Worm (Caenorhabditis elegans): ENCODE results near the gene nos-1.
"Not testable (repeated sequence)": the region's sequence is repeated elsewhere in the genome, so short reads cannot be mapped to it uniquely, and the experiment has no call there.

The nos-1 gene

DNA sequence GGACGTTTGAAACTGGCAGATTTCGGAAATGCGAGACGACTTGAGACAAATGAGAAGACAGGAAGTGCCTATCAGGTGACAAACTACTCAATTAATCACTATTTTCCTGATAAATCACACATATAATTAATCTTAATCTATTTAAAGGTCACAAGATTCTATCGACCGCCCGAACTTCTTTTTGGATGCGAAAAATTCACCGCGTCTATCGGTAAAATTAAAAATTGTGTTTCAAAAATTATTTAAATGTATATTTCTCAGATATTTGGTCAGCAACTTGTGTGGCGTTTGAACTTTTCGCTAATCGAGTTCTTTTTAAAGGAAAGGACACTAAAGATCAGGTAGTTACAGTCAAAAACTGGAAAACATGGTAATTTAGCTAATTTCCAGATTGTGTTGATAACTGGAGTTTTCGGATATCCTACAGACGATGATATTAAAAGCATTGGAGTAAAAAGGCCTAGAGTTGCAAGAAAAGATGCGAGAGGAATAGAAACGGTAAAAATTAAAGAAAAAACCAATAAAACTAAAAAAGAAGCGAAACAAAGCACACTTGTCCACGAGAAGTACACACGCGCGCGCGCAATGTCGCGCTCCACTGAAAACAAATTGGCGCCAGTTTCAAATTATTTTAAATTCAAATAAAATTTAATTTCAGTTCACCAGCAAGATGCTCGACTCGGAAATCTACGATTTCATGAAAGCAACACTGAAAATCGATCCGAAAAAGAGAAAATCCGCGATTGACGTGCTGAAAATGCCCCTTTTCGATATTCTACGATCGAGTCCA, 4.5 kb downstream of the nos-1 start:
- TF ChIP-seq ref-1 (GFP tag; conservative IDR thresholded peaks at IDR 0.05), result no peak
- TF ChIP-seq klf-2 (GFP tag; conservative IDR thresholded peaks at IDR 0.05), result no peak
- no peak for TF ChIP-seq tab-1 (GFP tag; IDR thresholded peaks at IDR 0.05)
- TF ChIP-seq med-1 (GFP tag; optimal IDR thresholded peaks at IDR 0.05; ENCODE audit: insufficient read depth), result no peak
- TF ChIP-seq T22C8.4 (GFP tag; IDR thresholded peaks at IDR 0.05), result no peak
- TF ChIP-seq ztf-23 (GFP tag; IDR thresholded peaks at IDR 0.05), result no peak
- TF ChIP-seq flt-1 (GFP tag; IDR thresholded peaks at IDR 0.05), result no peak
- no peak for TF ChIP-seq ztf-29 (GFP tag; IDR thresholded peaks at IDR 0.05)
- TF ChIP-seq cog-1 (tag; optimal IDR thresholded peaks at IDR 0.05), result no peak

DNA sequence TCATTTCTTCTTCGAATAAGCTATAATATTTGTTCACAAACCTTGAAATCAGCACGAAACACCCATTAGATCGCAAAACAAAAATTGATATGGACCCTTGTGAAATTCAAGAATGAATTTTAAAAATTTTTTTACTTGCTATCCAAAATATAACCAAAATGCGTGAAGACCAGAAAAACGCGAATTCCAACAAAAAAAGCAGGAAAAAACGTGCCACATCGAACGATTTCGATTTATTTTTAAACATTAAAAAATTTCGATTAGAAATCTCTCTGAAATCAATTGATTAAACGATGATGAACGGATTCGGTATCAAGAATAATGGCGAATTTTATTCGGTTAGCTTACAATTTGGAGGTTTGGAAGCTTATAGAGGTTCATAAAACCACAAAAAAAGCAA, 5.6 kb downstream of the nos-1 start, which contains the start of the genes tceb-3 and gskl-1:
Gene tceb-3 (minus strand): TSS at position 101 of the 400 bp plus-strand sequence.
Gene gskl-1 (plus strand): TSS at position 243 of the 400 bp plus-strand sequence.
- TF ChIP-seq T22C8.4 (GFP tag; IDR thresholded peaks at IDR 0.05) (no peak), ztf-23 (GFP tag; IDR thresholded peaks at IDR 0.05) (no peak), klf-2 (GFP tag; conservative IDR thresholded peaks at IDR 0.05) (no peak), cog-1 (tag; optimal IDR thresholded peaks at IDR 0.05) (no peak), flt-1 (GFP tag; IDR thresholded peaks at IDR 0.05) (no peak), ref-1 (GFP tag; conservative IDR thresholded peaks at IDR 0.05) (no peak), tab-1 (GFP tag; IDR thresholded peaks at IDR 0.05) (no peak), ztf-29 (GFP tag; IDR thresholded peaks at IDR 0.05) (no peak)

DNA sequence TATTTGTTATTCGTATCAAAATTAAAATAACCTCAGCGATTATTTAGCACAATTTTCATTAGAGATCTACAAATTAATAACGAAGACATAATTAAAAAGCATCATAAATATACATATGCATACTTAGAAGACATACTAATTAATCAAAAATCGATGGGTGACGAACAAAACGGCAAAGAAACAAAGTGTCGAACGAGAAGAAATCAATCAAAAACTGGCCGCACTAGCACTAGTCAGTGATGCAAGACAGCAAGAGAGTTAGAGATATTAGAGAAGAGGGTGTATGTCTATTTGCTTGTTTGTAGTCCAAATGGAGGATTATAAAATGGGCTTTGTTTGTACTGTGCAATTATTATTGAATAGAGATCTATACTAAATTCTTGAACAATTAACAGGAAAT, 6.1 kb downstream of the nos-1 start:
- no peak for TF ChIP-seq cog-1 (tag; optimal IDR thresholded peaks at IDR 0.05)
- TF ChIP-seq klf-2 (GFP tag; conservative IDR thresholded peaks at IDR 0.05), result no peak
- no peak for TF ChIP-seq ztf-23 (GFP tag; IDR thresholded peaks at IDR 0.05)
- no peak for TF ChIP-seq T22C8.4 (GFP tag; IDR thresholded peaks at IDR 0.05)
- no peak for TF ChIP-seq tab-1 (GFP tag; IDR thresholded peaks at IDR 0.05)
- TF ChIP-seq ztf-29 (GFP tag; IDR thresholded peaks at IDR 0.05), result no peak
- TF ChIP-seq flt-1 (GFP tag; IDR thresholded peaks at IDR 0.05), result no peak
- no peak for TF ChIP-seq med-1 (GFP tag; optimal IDR thresholded peaks at IDR 0.05; ENCODE audit: insufficient read depth)
- TF ChIP-seq ref-1 (GFP tag; conservative IDR thresholded peaks at IDR 0.05), result no peak

DNA sequence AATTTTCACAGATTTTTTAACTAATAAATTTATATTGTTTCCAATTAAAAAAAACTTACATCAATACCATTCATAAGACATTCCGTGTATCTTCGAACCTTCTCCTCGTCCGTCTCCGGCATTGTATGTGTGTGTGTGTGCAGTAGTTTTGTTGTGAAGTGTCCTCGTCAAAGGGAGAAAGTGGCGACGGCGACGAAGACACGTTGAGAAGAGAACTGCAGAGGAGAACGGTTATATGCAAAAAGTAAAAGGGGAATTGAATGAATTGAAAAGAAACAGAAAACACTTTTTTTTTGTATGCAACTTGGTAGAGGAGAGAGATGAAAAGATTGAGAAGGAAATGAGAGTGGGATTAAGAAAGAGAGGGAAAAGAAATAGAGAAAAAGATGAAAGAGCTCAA, 7.5 kb downstream of the nos-1 start:
- no peak for TF ChIP-seq tab-1 (GFP tag; IDR thresholded peaks at IDR 0.05)
- no peak for TF ChIP-seq ref-1 (GFP tag; conservative IDR thresholded peaks at IDR 0.05)
- no peak for TF ChIP-seq T22C8.4 (GFP tag; IDR thresholded peaks at IDR 0.05)
- no peak for TF ChIP-seq ztf-29 (GFP tag; IDR thresholded peaks at IDR 0.05)
- no peak for TF ChIP-seq med-1 (GFP tag; optimal IDR thresholded peaks at IDR 0.05; ENCODE audit: insufficient read depth)
- TF ChIP-seq flt-1 (GFP tag; IDR thresholded peaks at IDR 0.05), result no peak

DNA sequence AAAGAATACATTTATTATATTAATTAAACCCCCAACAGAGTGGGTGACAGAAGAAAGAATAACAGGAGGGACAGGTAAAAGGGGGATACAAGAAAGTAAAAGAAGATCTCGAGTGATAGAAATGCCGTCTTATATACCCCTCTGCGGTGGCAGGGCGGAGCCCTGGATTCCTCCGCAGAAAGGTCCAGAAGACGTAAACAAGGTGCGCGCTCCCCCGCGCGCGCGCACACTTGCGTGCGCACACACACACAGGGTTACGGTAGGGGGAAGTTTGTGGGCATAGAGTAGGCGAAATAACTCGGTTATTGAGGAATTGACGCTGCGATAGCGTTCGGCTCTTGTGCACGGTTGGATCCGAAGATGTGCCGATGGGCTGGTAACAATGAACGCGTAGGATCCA, 11.0 kb downstream of the nos-1 start, which contains the start of gene R03D7.15:
Gene R03D7.15 (plus strand): TSS at position 299 of the 400 bp plus-strand sequence.
- not testable (repeated sequence) for TF ChIP-seq T22C8.4 (GFP tag; IDR thresholded peaks at IDR 0.05); ztf-23 (GFP tag; IDR thresholded peaks at IDR 0.05); ref-1 (GFP tag; conservative IDR thresholded peaks at IDR 0.05)

DNA sequence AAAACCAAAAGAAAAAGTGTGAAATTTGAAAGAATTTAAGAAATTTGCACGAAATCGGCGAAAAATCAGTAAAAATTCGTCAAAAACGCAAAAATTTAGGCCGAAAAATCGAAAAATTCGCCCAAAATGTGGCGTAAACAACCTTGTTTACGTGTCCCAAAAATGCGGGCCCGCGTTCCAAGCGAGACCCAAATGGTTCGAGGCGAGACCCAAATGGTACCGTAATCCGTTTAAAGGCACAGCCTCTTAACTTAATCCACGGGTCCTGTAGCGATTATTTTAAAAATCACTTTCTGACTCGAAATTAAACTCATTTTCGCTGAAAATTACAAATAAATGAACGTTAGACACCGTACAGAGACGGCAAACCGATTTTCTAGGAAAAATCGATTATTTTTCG, 17.6 kb downstream of the nos-1 start:
- TF ChIP-seq ztf-29 (GFP tag; IDR thresholded peaks at IDR 0.05) (no peak), flt-1 (GFP tag; IDR thresholded peaks at IDR 0.05) (no peak), T22C8.4 (GFP tag; IDR thresholded peaks at IDR 0.05) (no peak), ref-1 (GFP tag; conservative IDR thresholded peaks at IDR 0.05) (no peak), ztf-23 (GFP tag; IDR thresholded peaks at IDR 0.05) (no peak), klf-2 (GFP tag; conservative IDR thresholded peaks at IDR 0.05) (no peak), tab-1 (GFP tag; IDR thresholded peaks at IDR 0.05) (no peak), med-1 (GFP tag; optimal IDR thresholded peaks at IDR 0.05; ENCODE audit: insufficient read depth) (no peak), cog-1 (tag; optimal IDR thresholded peaks at IDR 0.05) (no peak)

DNA sequence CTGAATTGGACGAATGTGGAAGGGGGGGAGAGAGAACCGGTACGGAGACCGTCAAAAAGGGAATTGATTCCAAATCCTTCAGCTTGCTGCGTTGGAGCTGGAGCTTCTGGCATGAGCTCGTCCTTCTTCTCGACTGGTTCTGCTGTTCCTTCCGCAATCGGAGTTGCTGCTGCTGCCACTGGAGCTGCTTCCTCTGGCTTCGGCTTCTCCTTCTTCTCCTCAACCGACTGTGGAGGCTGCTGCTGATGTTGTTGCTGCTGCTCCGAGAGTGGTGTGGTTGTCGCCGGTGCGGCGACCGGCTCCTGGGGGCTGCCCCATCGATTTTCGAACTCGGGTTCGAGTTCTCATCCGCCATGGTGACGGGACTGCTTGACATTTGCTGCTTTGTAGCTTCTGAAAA, 18.2 kb downstream of the nos-1 start, which contains the start of gene R03D7.2:
Gene R03D7.2 (minus strand): TSS at position 399 of the 400 bp plus-strand sequence.
- no peak for TF ChIP-seq ztf-23 (GFP tag; IDR thresholded peaks at IDR 0.05)
- TF ChIP-seq T22C8.4 (GFP tag; IDR thresholded peaks at IDR 0.05), result no peak
- TF ChIP-seq ref-1 (GFP tag; conservative IDR thresholded peaks at IDR 0.05), result no peak
- no peak for TF ChIP-seq cog-1 (tag; optimal IDR thresholded peaks at IDR 0.05)
- no peak for TF ChIP-seq med-1 (GFP tag; optimal IDR thresholded peaks at IDR 0.05; ENCODE audit: insufficient read depth)
- no peak for TF ChIP-seq tab-1 (GFP tag; IDR thresholded peaks at IDR 0.05)
- TF ChIP-seq klf-2 (GFP tag; conservative IDR thresholded peaks at IDR 0.05), result no peak
- no peak for TF ChIP-seq flt-1 (GFP tag; IDR thresholded peaks at IDR 0.05)
- no peak for TF ChIP-seq ztf-29 (GFP tag; IDR thresholded peaks at IDR 0.05)

DNA sequence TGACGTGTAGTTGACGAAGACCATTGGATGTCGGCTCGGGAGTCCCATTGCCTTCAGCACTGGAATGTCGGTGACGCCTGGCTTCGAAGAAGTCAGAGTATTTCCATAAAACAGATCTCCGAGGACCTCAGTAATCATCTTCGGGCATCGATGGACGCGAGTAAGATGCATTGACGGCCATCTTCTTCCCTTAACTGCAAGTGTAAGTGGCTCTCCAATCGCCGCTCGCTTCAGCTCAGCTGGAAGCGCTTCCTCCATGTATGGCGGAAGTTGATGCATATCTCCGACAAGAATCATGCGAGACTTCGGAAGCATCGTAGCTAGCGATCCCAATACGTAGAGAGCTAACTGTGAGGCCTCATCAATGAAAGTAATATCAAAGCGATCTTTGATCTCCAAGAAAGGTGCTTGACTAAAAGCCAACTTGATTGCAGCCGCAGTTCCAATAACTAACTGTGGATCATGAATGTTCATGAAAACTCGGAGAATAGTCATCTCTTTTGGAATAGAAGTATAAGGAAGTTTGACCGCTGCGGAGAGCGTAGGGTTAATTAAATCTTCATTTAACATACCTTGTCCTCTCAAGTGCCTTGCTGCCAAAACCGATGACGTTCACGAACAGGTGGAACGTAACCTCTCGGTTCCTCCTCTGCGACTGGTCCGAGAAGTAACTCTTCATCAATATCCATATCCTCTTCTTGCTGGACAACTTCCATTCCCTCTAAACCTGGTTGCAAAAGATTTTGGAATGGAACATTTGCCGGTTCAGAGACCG, 18.8 kb downstream of the nos-1 start:
- TF ChIP-seq T22C8.4 (GFP tag; IDR thresholded peaks at IDR 0.05) (no peak), tab-1 (GFP tag; IDR thresholded peaks at IDR 0.05) (no peak), ztf-23 (GFP tag; IDR thresholded peaks at IDR 0.05) (no peak), cog-1 (tag; optimal IDR thresholded peaks at IDR 0.05) (no peak), klf-2 (GFP tag; conservative IDR thresholded peaks at IDR 0.05) (no peak), flt-1 (GFP tag; IDR thresholded peaks at IDR 0.05) (no peak), ztf-29 (GFP tag; IDR thresholded peaks at IDR 0.05) (no peak), med-1 (GFP tag; optimal IDR thresholded peaks at IDR 0.05; ENCODE audit: insufficient read depth) (no peak), ref-1 (GFP tag; conservative IDR thresholded peaks at IDR 0.05) (no peak)

DNA sequence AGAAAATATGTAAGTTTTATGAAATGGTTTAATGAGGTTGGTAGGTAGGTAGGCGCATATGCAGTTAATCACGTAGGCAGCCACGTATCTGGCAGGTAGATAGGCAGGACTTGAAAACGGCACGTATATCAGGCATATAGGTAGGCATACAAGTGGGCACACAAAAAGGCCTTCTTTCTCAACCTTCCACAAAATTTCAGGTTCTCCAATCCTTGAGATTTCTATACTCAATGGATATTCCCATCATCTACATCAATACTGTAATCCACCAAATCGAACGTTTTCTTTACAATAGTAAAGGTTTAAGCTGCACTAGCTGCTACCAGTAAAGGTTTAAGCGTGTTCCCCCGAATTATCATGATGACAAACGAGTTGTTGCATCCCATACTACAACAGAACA, 20.7 kb downstream of the nos-1 start:
- TF ChIP-seq T22C8.4 (GFP tag; IDR thresholded peaks at IDR 0.05) (no peak), cog-1 (tag; optimal IDR thresholded peaks at IDR 0.05) (no peak), med-1 (GFP tag; optimal IDR thresholded peaks at IDR 0.05; ENCODE audit: insufficient read depth) (no peak), flt-1 (GFP tag; IDR thresholded peaks at IDR 0.05) (no peak), klf-2 (GFP tag; conservative IDR thresholded peaks at IDR 0.05) (no peak), tab-1 (GFP tag; IDR thresholded peaks at IDR 0.05) (no peak), ztf-23 (GFP tag; IDR thresholded peaks at IDR 0.05) (no peak), ztf-29 (GFP tag; IDR thresholded peaks at IDR 0.05) (no peak), ref-1 (GFP tag; conservative IDR thresholded peaks at IDR 0.05) (no peak)
